Worm (Caenorhabditis elegans) whole organism, L4 larva: Measurements from ENCODE around the gene T14A8.2.
A peak's percentile ranks its signal among the peaks of the same experiment; 100 is the strongest.

ENCODE experiments used
- D1046.2 ChIP-seq: fragments of 200-800 bp; sonication (Bioruptor generic); IDR thresholded peaks from 2 replicates; pipeline ENCODE4 v1.3.6; 2022; ENCODE audit warnings: missing genetic modification characterization, missing compliant biosample characterization
- F10B5.3 ChIP-seq: sonication (generic microtip); optimal IDR thresholded peaks from 2 replicates; lab custom pipeline; 2016; ENCODE audit warnings: mild to moderate bottlenecking, missing genetic modification characterization, missing compliant biosample characterization
- F26F4.8 ChIP-seq: fragments of 200-800 bp; sonication (Bioruptor generic); conservative IDR thresholded peaks from 2 replicates; pipeline ENCODE4 v1.3.6; 2022; ENCODE audit warnings: missing genetic modification characterization, missing compliant biosample characterization
- F49E8.2 ChIP-seq: sonication (generic microtip); optimal IDR thresholded peaks from 2 replicates; lab custom pipeline; 2016; ENCODE audit warnings: missing compliant biosample characterization, mild to moderate bottlenecking, missing genetic modification characterization, borderline replicate concordance
- Y48G9A.11 ChIP-seq: fragments of 200-800 bp; sonication (Bioruptor generic); IDR thresholded peaks from 2 replicates; pipeline ENCODE4 v1.3.6; 2022; ENCODE audit warnings: missing genetic modification reagents, missing genetic modification characterization, missing compliant biosample characterization
- ZK337.2 ChIP-seq: fragments of 200-800 bp; sonication (Bioruptor generic); IDR thresholded peaks from 2 replicates; pipeline ENCODE4 v1.3.6; 2022; ENCODE audit warnings: missing genetic modification reagents, missing genetic modification characterization, missing compliant biosample characterization
- ZK546.5 ChIP-seq, 2 experiments: sonication (generic microtip); optimal IDR thresholded peaks; 2 replicates each; lab custom pipeline; 2017; ENCODE audit warnings: missing biosample characterization in 2 of 2, missing genetic modification characterization in 2 of 2
- aha-1 ChIP-seq: fragments of 150-350 bp; peaks from one replicate; lab custom pipeline; 2014; ENCODE audit warnings: missing biosample characterization, missing genetic modification characterization
- aly-2 ChIP-seq: sonication (generic microtip); optimal IDR thresholded peaks from 2 replicates; lab custom pipeline; 2018; ENCODE audit warnings: missing biosample characterization, missing genetic modification characterization
- ama-1 ChIP-seq: fragments of 150-350 bp; optimal IDR thresholded peaks from 2 replicates; lab custom pipeline; 2014; ENCODE audit warnings: inconsistent platforms, mixed read lengths
- arid-1 ChIP-seq: fragments of 200-800 bp; sonication (Bioruptor generic); conservative IDR thresholded peaks from 2 replicates; pipeline ENCODE4 v1.3.6; 2022; ENCODE audit warnings: missing genetic modification reagents, missing genetic modification characterization, missing compliant biosample characterization
- ceh-20 ChIP-seq: fragments of 200-800 bp; sonication (Bioruptor generic); IDR thresholded peaks from 2 replicates; pipeline ENCODE4 v1.3.6; 2022; ENCODE audit warnings: missing genetic modification reagents, missing genetic modification characterization, missing compliant biosample characterization
- ceh-32 ChIP-seq: sonication (generic microtip); optimal IDR thresholded peaks from 2 replicates; lab custom pipeline; 2016; ENCODE audit warnings: mild to moderate bottlenecking, missing genetic modification characterization, missing compliant biosample characterization; ENCODE audit not compliant: poor library complexity
- cey-2 ChIP-seq: sonication (generic microtip); optimal IDR thresholded peaks from 3 replicates; lab custom pipeline; 2017; ENCODE audit warnings: missing genetic modification characterization, mild to moderate bottlenecking, missing compliant biosample characterization, antibody characterized with exemption, borderline replicate concordance; ENCODE audit not compliant: insufficient read depth
- daf-19 ChIP-seq: fragments of 200-800 bp; sonication (Bioruptor generic); conservative IDR thresholded peaks from 2 replicates; pipeline ENCODE4 v1.3.6; 2022; ENCODE audit warnings: missing genetic modification characterization, missing compliant biosample characterization
- dpl-1 ChIP-seq: fragments of 150-350 bp; optimal IDR thresholded peaks from 2 replicates; lab custom pipeline; 2014; ENCODE audit warnings: missing biosample characterization, missing genetic modification reagents, missing genetic modification characterization
- duxl-1 ChIP-seq: sonication (generic microtip); optimal IDR thresholded peaks from 2 replicates; lab custom pipeline; 2016; ENCODE audit warnings: mild to moderate bottlenecking, missing genetic modification characterization, moderate library complexity, missing compliant biosample characterization; ENCODE audit not compliant: poor library complexity
- egl-27 ChIP-seq: sonication (generic microtip); optimal IDR thresholded peaks from 3 replicates; lab custom pipeline; 2017; ENCODE audit warnings: missing biosample characterization, missing genetic modification reagents, missing genetic modification characterization
- lin-1 ChIP-seq: fragments of 200-800 bp; sonication (Bioruptor generic); IDR thresholded peaks from 2 replicates; pipeline ENCODE4 v1.3.6; 2022; ENCODE audit warnings: missing genetic modification reagents, missing genetic modification characterization, missing compliant biosample characterization
- lin-13 ChIP-seq: fragments of 150-350 bp; optimal IDR thresholded peaks from 2 replicates; lab custom pipeline; 2014; ENCODE audit warnings: missing biosample characterization, missing genetic modification reagents, missing genetic modification characterization
- lin-29 ChIP-seq: fragments of 200-800 bp; sonication (Bioruptor generic); IDR thresholded peaks from 2 replicates; pipeline ENCODE4 v1.3.6; 2022; ENCODE audit warnings: missing genetic modification reagents, missing genetic modification characterization, missing compliant biosample characterization
- lin-38 ChIP-seq: fragments of 200-800 bp; sonication (Bioruptor generic); IDR thresholded peaks from 2 replicates; pipeline ENCODE4 v1.3.6; 2022; ENCODE audit warnings: missing genetic modification reagents, missing genetic modification characterization, missing compliant biosample characterization
- madf-5 ChIP-seq, 2 experiments: fragments of 200-800 bp; sonication (Bioruptor generic); IDR thresholded peaks; 2 replicates each; pipeline ENCODE4 v1.3.6; 2022; ENCODE audit warnings: missing compliant biosample characterization in 2 of 2, missing genetic modification characterization in 2 of 2
- mes-2 ChIP-seq: sonication (generic microtip); optimal IDR thresholded peaks from 2 replicates; lab custom pipeline; 2016; ENCODE audit warnings: missing genotype, mild to moderate bottlenecking, missing genetic modification characterization, missing compliant biosample characterization; ENCODE audit not compliant: poor library complexity, severe bottlenecking
- mxl-2 ChIP-seq: fragments of 200-800 bp; sonication (Bioruptor generic); conservative IDR thresholded peaks from 2 replicates; pipeline ENCODE4 v1.3.6; 2022; ENCODE audit warnings: missing genetic modification reagents, missing genetic modification characterization, missing compliant biosample characterization
- nhr-102 ChIP-seq: sonication (generic microtip); optimal IDR thresholded peaks from 2 replicates; lab custom pipeline; 2016; ENCODE audit warnings: mild to moderate bottlenecking, missing genetic modification characterization, moderate library complexity, missing compliant biosample characterization
- nhr-237 ChIP-seq: sonication (generic microtip); optimal IDR thresholded peaks from 2 replicates; lab custom pipeline; 2017; ENCODE audit warnings: missing biosample characterization, missing genetic modification characterization
- nhr-41 ChIP-seq: fragments of 200-800 bp; sonication (Bioruptor generic); IDR thresholded peaks from 2 replicates; pipeline ENCODE4 v1.3.6; 2022; ENCODE audit warnings: missing genetic modification reagents, missing genetic modification characterization, missing compliant biosample characterization
- nhr-6 ChIP-seq: fragments of 150-350 bp; optimal IDR thresholded peaks from 2 replicates; lab custom pipeline; 2014; ENCODE audit warnings: missing biosample characterization, missing genetic modification characterization
- nhr-76 ChIP-seq: fragments of 150-350 bp; optimal IDR thresholded peaks from 2 replicates; lab custom pipeline; 2014; ENCODE audit warnings: missing biosample characterization, missing genetic modification characterization
- rbr-2 ChIP-seq: sonication (generic microtip); optimal IDR thresholded peaks from 2 replicates; lab custom pipeline; 2016; ENCODE audit warnings: missing genotype, missing genetic modification characterization, missing compliant biosample characterization
- saeg-2 ChIP-seq: fragments of 200-800 bp; sonication (Bioruptor generic); IDR thresholded peaks from 2 replicates; pipeline ENCODE4 v1.3.6; 2022; ENCODE audit warnings: missing genetic modification reagents, missing genetic modification characterization, missing compliant biosample characterization
- sdz-12 ChIP-seq: fragments of 200-800 bp; sonication (Bioruptor generic); optimal IDR thresholded peaks from 2 replicates; lab custom pipeline; 2018; ENCODE audit warnings: mild to moderate bottlenecking, missing genetic modification characterization, missing compliant biosample characterization
- set-16 ChIP-seq: fragments of 200-800 bp; sonication (Bioruptor generic); IDR thresholded peaks from 2 replicates; pipeline ENCODE4 v1.3.6; 2022; ENCODE audit warnings: missing genetic modification reagents, missing genetic modification characterization, missing compliant biosample characterization
- skn-1 ChIP-seq: fragments of 150-350 bp; optimal IDR thresholded peaks from 2 replicates; lab custom pipeline; 2014; ENCODE audit warnings: missing biosample characterization, missing genetic modification characterization
- snpc-1.2 ChIP-seq: fragments of 200-800 bp; sonication (Bioruptor generic); IDR thresholded peaks from 2 replicates; pipeline ENCODE4 v1.3.6; 2022; ENCODE audit warnings: missing genetic modification reagents, missing genetic modification characterization, missing compliant biosample characterization
- spr-3 ChIP-seq: fragments of 200-800 bp; sonication (Bioruptor generic); optimal IDR thresholded peaks from 2 replicates; lab custom pipeline; 2018; ENCODE audit warnings: mild to moderate bottlenecking, missing genetic modification characterization, missing compliant biosample characterization
- tag-97 ChIP-seq: fragments of 200-800 bp; sonication (Bioruptor generic); IDR thresholded peaks from 2 replicates; pipeline ENCODE4 v1.3.6; 2022; ENCODE audit warnings: missing genetic modification characterization, missing compliant biosample characterization
- unc-130 ChIP-seq: sonication (generic microtip); optimal IDR thresholded peaks from 2 replicates; lab custom pipeline; 2016; ENCODE audit warnings: missing genetic modification reagents, missing genetic modification characterization, missing compliant biosample characterization
- unc-39 ChIP-seq: sonication (generic microtip); optimal IDR thresholded peaks from 2 replicates; lab custom pipeline; 2017; ENCODE audit warnings: missing biosample characterization, missing genetic modification characterization
- zfp-2 ChIP-seq: sonication (generic microtip); optimal IDR thresholded peaks from 2 replicates; lab custom pipeline; 2016; ENCODE audit warnings: mild to moderate bottlenecking, missing genetic modification characterization, missing compliant biosample characterization
- zfp-3 ChIP-seq: fragments of 200-800 bp; sonication (Bioruptor generic); conservative IDR thresholded peaks from 2 replicates; pipeline ENCODE4 v1.3.6; 2022; ENCODE audit warnings: missing genetic modification reagents, missing genetic modification characterization, missing compliant biosample characterization

T14A8.2 gene

DNA sequence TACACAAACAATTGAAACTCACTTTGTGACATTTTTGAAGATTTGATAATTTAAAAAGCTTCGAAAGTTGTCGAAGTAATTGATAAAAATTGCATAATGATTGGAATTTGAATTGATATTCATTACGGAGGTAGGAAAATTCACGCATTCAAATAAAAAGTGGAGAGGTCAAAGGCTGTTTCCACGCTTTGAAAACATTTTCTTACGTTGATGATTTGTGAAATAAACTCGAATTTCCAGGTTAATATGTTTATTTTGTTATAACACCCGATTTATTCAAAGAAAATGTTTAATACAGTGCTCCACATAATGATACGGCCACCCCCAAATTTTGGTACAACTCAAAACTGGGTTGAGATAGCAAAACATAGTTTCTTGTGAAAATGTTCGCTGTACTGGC is 19.2 kb downstream of the T14A8.2 start, which contains the start of gene C33H5.16:
C33H5.16 (minus strand) TSS at position 101 of the 400 bp plus-strand sequence.
- no peak for TF ChIP-seq ceh-32 (tag; lab: Kevin White, UChicago)
- no peak for TF ChIP-seq tag-97 (GFP tag; lab: Robert Waterston, UW)
- TF ChIP-seq D1046.2 (GFP tag; lab: Robert Waterston, UW) = no peak
- no peak for TF ChIP-seq lin-29 (GFP tag; lab: Robert Waterston, UW)
- no peak for TF ChIP-seq set-16
- TF ChIP-seq nhr-6 (tag; lab: Kevin White, UChicago) = no peak
- no peak for TF ChIP-seq lin-13 (GFP tag; lab: Kevin White, UChicago)
- no peak for TF ChIP-seq mes-2
- no peak for TF ChIP-seq lin-38
- no peak for TF ChIP-seq skn-1
- TF ChIP-seq zfp-2 (tag; lab: Kevin White, UChicago) = no peak
- no peak for TF ChIP-seq sdz-12 (GFP tag; lab: Kevin White, UChicago)
- no peak for TF ChIP-seq nhr-76 (tag; lab: Kevin White, UChicago)

DNA sequence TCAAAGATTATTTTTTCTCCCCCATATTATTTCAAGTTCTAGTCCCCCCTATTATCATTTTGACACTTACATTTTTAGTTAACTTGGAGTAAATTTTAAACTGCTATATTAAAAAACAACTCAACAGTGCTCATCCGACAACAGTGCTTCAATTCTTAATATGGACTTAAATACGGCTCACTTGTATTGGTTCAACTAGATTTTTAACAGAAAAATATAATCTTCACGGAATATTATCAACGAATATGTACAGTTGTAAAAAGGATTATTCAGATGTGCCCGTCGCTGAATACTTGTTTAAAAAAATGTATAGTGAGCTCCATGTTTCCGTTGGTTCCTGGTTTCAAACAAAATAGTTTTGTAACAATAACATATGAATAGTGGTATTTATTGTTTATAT is 22.1 kb downstream of the T14A8.2 start:
- TF ChIP-seq F49E8.2 (tag; lab: Kevin White, UChicago) = peak; percentile 21
- peak; percentile 61 for TF ChIP-seq snpc-1.2 (GFP tag; lab: Robert Waterston, UW)
- TF ChIP-seq zfp-3 = no peak

DNA sequence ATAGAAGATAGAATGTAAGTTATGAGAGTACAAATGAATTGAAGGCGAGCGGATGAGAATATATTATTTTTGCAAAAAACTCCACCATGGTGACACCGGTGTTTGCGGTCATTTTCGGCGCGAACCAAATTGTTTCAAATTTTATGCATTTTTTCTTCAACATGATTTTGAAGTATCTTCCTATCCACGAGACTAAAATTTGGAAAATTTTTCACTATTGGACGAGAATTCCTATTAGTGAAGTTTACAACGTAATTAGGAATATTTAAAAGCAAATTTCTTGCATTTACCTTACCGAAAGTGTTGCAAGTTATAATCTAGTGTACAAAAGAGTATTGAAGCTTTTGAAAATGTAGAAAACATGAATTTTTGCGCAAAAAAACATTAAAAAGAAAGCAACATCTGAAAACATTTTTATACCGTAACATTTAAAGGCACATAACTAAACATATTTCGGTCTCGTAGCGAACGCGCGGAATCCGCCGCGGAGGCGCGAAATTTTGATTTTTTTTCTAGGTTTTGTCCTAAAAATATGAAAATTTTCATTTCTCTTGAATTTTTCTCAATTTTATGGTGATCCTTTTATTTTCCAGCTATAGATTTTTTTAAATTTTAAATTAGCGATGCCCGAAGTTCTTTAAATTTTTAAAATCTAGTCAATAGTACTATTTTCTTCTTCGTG is 25.9 kb downstream of the T14A8.2 start, which contains the start of gene sgo-1:
sgo-1 (minus strand) TSS at position 51 of the 682 bp plus-strand sequence.
- TF ChIP-seq nhr-237 (tag; lab: Kevin White, UChicago) = no peak
- no peak for TF ChIP-seq zfp-3
- TF ChIP-seq ZK546.5 (tag; optimal IDR thresholded peaks at IDR 0.05; lab: Kevin White, UChicago) = no peak
- no peak for TF ChIP-seq F10B5.3 (tag; lab: Kevin White, UChicago)
- TF ChIP-seq F26F4.8 (GFP tag; lab: Robert Waterston, UW) = no peak
- no peak for TF ChIP-seq lin-1
- TF ChIP-seq ZK337.2 = no peak
- no peak for TF ChIP-seq dpl-1
- no peak for TF ChIP-seq cey-2
- peak; percentile 91 for TF ChIP-seq F49E8.2 (tag; lab: Kevin White, UChicago)
- no peak for TF ChIP-seq mxl-2 (GFP tag; lab: Robert Waterston, UW)
- TF ChIP-seq unc-39 = no peak
- peak; percentile 87 for TF ChIP-seq Y48G9A.11 (GFP tag; lab: Robert Waterston, UW)
- no peak for TF ChIP-seq rbr-2 (tag; lab: Kevin White, UChicago)
- peak; percentile 87 for TF ChIP-seq snpc-1.2 (GFP tag; lab: Robert Waterston, UW)
- TF ChIP-seq nhr-6 (tag; lab: Kevin White, UChicago) = no peak
- no peak for TF ChIP-seq nhr-102 (tag; lab: Kevin White, UChicago)
- TF ChIP-seq daf-19 = no peak
- TF ChIP-seq duxl-1 (tag; lab: Kevin White, UChicago) = no peak
- no peak for TF ChIP-seq ceh-20 (GFP tag; lab: Robert Waterston, UW)
- peak; percentile 85 for TF ChIP-seq lin-38
- no peak for TF ChIP-seq aha-1 (tag; lab: Kevin White, UChicago)
- TF ChIP-seq aly-2 (tag; lab: Kevin White, UChicago) = no peak
- TF ChIP-seq egl-27 (tag; lab: Kevin White, UChicago) = no peak
- no peak for TF ChIP-seq madf-5 (GFP tag; IDR thresholded peaks at IDR 0.05; lab: Robert Waterston, UW)
- no peak for TF ChIP-seq saeg-2 (GFP tag; lab: Robert Waterston, UW)
- no peak for TF ChIP-seq D1046.2 (GFP tag; lab: Robert Waterston, UW)
- TF ChIP-seq nhr-41 (GFP tag; lab: Robert Waterston, UW) = no peak
- no peak for TF ChIP-seq spr-3 (GFP tag; lab: Kevin White, UChicago)
- TF ChIP-seq arid-1 = 0 out of 2 replicates have a peak, but pooled peaks have one; percentile 51
- TF ChIP-seq unc-130 = peak; percentile 83
- no peak for TF ChIP-seq ama-1
